Worm (Caenorhabditis elegans): ENCODE measurements around the gene unc-47.

Gene unc-47

ce11 chrIII:10149910-10150309 lies 36.1 kb downstream of the unc-47 start:
- TF ChIP-seq unc-62 (GFP tag; optimal IDR thresholded peaks at IDR 0.05), result no peak

DNA sequence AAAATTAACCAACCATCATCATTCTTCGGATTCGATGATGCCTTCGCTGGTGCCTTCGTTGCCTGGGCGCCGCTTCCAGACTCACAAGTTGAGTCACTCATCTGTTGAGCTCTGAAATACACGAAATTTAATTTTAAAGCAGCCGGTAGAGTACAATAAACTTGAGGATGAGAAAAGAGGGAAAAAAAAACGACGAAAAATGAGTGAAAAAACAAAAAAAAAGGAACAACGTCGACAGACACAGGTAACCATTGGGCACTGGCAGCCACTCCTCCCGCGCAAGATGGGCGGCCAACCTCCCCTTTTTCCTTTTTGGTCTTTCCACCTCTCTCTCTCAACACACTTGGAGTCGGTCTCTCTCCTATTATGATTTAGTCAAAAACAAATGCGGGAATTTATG lies 39.4 kb downstream of the unc-47 start, which contains the start of gene K08E5.1:
Gene K08E5.1 (minus strand): TSS at position 101 of the 400 bp plus-strand sequence.
- no peak for TF ChIP-seq unc-62 (GFP tag; optimal IDR thresholded peaks at IDR 0.05)

DNA sequence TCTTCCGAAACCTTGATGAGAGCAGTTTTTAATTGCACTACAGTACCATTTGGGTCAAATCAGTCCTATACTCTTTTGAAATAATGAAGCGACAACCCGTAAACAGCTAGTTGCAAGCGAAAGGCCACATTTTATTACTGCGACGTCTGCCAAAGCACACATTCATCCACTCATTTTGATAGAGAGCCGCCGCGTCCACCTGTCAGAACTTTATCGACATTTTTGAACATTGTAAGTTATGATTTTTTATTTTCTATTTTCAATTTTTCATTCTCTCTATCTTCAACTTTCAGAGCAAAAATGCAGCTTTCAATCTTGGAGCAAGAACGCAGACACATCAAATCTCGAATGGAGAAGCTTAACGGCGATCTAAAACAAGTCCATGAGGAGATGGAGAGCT lies 45.3 kb downstream of the unc-47 start, which contains the start of gene K08E5.6:
Gene K08E5.6 (plus strand): TSS at position 301 of the 400 bp plus-strand sequence.
- no peak for TF ChIP-seq unc-62 (GFP tag; optimal IDR thresholded peaks at IDR 0.05)

ce11 chrIII:10136778-10137177 lies 49.3 kb downstream of the unc-47 start, which contains the start of gene ZK1128.7:
ZK1128.7 (plus strand) TSS chrIII:10137006.
- no peak for TF ChIP-seq unc-62 (GFP tag; optimal IDR thresholded peaks at IDR 0.05)

- TF ChIP-seq unc-62 (GFP tag; optimal IDR thresholded peaks at IDR 0.05), result no peak
Measured at ce11 chrIII:10134517-10134916, 51.5 kb downstream of the unc-47 start.
